Worm (Caenorhabditis elegans) whole organism, mixed stage, embryonic: ENCODE data around the gene semi-1.

Experiments
- M03D4.4 ChIP-seq: sonication (generic microtip); optimal IDR thresholded peaks from 2 replicates; lab custom pipeline; 2017; ENCODE audit warnings: mild to moderate bottlenecking, missing genetic modification characterization, missing compliant biosample characterization
- bed-3 ChIP-seq: fragments of 200-800 bp; sonication (Bioruptor generic); optimal IDR thresholded peaks from 3 replicates; lab custom pipeline; 2018; ENCODE audit warnings: mild to moderate bottlenecking, missing genetic modification characterization, moderate library complexity, missing compliant biosample characterization
- blmp-1 ChIP-seq: fragments of 150-350 bp; optimal IDR thresholded peaks from 2 replicates; lab custom pipeline; 2014; ENCODE audit warnings: missing biosample characterization, missing genetic modification characterization
- ceh-39 ChIP-seq: fragments of 150-350 bp; optimal IDR thresholded peaks from 2 replicates; lab custom pipeline; 2014; ENCODE audit warnings: missing biosample characterization, missing genetic modification characterization
- ceh-43 ChIP-seq: fragments of 200-800 bp; sonication (Bioruptor generic); optimal IDR thresholded peaks from 2 replicates; lab custom pipeline; 2018; ENCODE audit warnings: mild to moderate bottlenecking, missing genetic modification characterization, moderate library complexity, missing compliant biosample characterization
- ceh-83 ChIP-seq: fragments of 200-800 bp; sonication (Bioruptor generic); optimal IDR thresholded peaks from 2 replicates; lab custom pipeline; 2018; ENCODE audit warnings: mild to moderate bottlenecking, missing genetic modification characterization, missing compliant biosample characterization
- ces-1 ChIP-seq: fragments of 150-350 bp; optimal IDR thresholded peaks from 2 replicates; lab custom pipeline; 2014; ENCODE audit warnings: missing biosample characterization, missing genetic modification reagents, missing genetic modification characterization
- cnd-1 ChIP-seq: fragments of 200-800 bp; sonication (Bioruptor generic); optimal IDR thresholded peaks from 2 replicates; lab custom pipeline; 2018; ENCODE audit warnings: mild to moderate bottlenecking, missing genetic modification characterization, missing compliant biosample characterization
- elt-1 ChIP-seq: sonication (generic microtip); optimal IDR thresholded peaks from 2 replicates; lab custom pipeline; 2017; ENCODE audit warnings: missing genetic modification characterization, mild to moderate bottlenecking, missing compliant biosample characterization, antibody characterized with exemption, moderate library complexity, borderline replicate concordance; ENCODE audit not compliant: insufficient read depth
- elt-3 ChIP-seq: fragments of 150-350 bp; optimal IDR thresholded peaks from 2 replicates; lab custom pipeline; 2014; ENCODE audit warnings: missing biosample characterization, missing genetic modification characterization
- flh-1 ChIP-seq: fragments of 200-800 bp; sonication (Bioruptor generic); optimal IDR thresholded peaks from 2 replicates; lab custom pipeline; 2018; ENCODE audit warnings: mild to moderate bottlenecking, missing genetic modification characterization, moderate library complexity, missing compliant biosample characterization
- ham-2 ChIP-seq: fragments of 200-800 bp; sonication (Bioruptor generic); optimal IDR thresholded peaks from 2 replicates; lab custom pipeline; 2018; ENCODE audit warnings: mild to moderate bottlenecking, missing genetic modification characterization, missing compliant biosample characterization
- hlh-1 ChIP-seq: fragments of 150-350 bp; optimal IDR thresholded peaks from 2 replicates; lab custom pipeline; 2014; ENCODE audit warnings: missing biosample characterization, missing genetic modification reagents, missing genetic modification characterization
- lin-13 ChIP-seq: fragments of 150-350 bp; optimal IDR thresholded peaks from 2 replicates; lab custom pipeline; 2014; ENCODE audit warnings: missing biosample characterization, missing genetic modification characterization
- lin-32 ChIP-seq: fragments of 200-800 bp; sonication (Bioruptor generic); optimal IDR thresholded peaks from 2 replicates; lab custom pipeline; 2018; ENCODE audit warnings: mild to moderate bottlenecking, missing genetic modification characterization, missing compliant biosample characterization
- lsy-2 ChIP-seq: fragments of 150-350 bp; optimal IDR thresholded peaks from 2 replicates; lab custom pipeline; 2014; ENCODE audit warnings: missing biosample characterization, missing genetic modification characterization
- mab-5 ChIP-seq: fragments of 150-350 bp; optimal IDR thresholded peaks from 2 replicates; lab custom pipeline; 2014; ENCODE audit warnings: missing biosample characterization, missing genetic modification characterization
- mep-1 ChIP-seq: fragments of 150-350 bp; optimal IDR thresholded peaks from 2 replicates; lab custom pipeline; 2017; ENCODE audit warnings: missing biosample characterization, missing genetic modification reagents, missing genetic modification characterization, inconsistent platforms
- mls-2 ChIP-seq: sonication (generic microtip); optimal IDR thresholded peaks from 2 replicates; lab custom pipeline; 2016; ENCODE audit warnings: mild to moderate bottlenecking, missing genetic modification characterization, moderate library complexity, missing compliant biosample characterization
- nhr-2 ChIP-seq: fragments of 150-350 bp; optimal IDR thresholded peaks from 2 replicates; lab custom pipeline; 2014; ENCODE audit warnings: missing biosample characterization, missing genetic modification characterization
- nhr-237 ChIP-seq: fragments of 150-350 bp; optimal IDR thresholded peaks from 2 replicates; lab custom pipeline; 2014; ENCODE audit warnings: missing biosample characterization, missing genetic modification characterization
- nhr-28 ChIP-seq: fragments of 150-350 bp; optimal IDR thresholded peaks from 2 replicates; lab custom pipeline; 2014; ENCODE audit warnings: missing biosample characterization, missing genetic modification characterization
- nhr-76 ChIP-seq: sonication (generic microtip); optimal IDR thresholded peaks from 2 replicates; lab custom pipeline; 2017; ENCODE audit warnings: missing biosample characterization, missing genetic modification characterization
- pha-4 ChIP-seq: fragments of 150-350 bp; optimal IDR thresholded peaks from 2 replicates; lab custom pipeline; 2018; ENCODE audit warnings: missing biosample characterization, missing genetic modification reagents, missing genetic modification characterization
- sem-2 ChIP-seq: fragments of 200-800 bp; sonication (Bioruptor generic); optimal IDR thresholded peaks from 2 replicates; lab custom pipeline; 2018; ENCODE audit warnings: mild to moderate bottlenecking, missing genetic modification characterization, missing compliant biosample characterization
- snpc-4 ChIP-seq: fragments of 150-350 bp; optimal IDR thresholded peaks from 2 replicates; lab custom pipeline; 2014; ENCODE audit warnings: missing biosample characterization, missing genetic modification characterization
- sptf-1 ChIP-seq: sonication (generic microtip); optimal IDR thresholded peaks from 2 replicates; lab custom pipeline; 2017; ENCODE audit warnings: mild to moderate bottlenecking, missing genetic modification characterization, moderate library complexity, missing compliant biosample characterization
- tbx-8 ChIP-seq: fragments of 200-800 bp; sonication (Bioruptor generic); optimal IDR thresholded peaks from 2 replicates; lab custom pipeline; 2018; ENCODE audit warnings: mild to moderate bottlenecking, missing genetic modification characterization, moderate library complexity, missing compliant biosample characterization
- unc-120 ChIP-seq: sonication (generic microtip); optimal IDR thresholded peaks from 2 replicates; lab custom pipeline; 2017; ENCODE audit warnings: missing genetic modification characterization, missing compliant biosample characterization; ENCODE audit not compliant: poor library complexity, severe bottlenecking
- unc-39 ChIP-seq: fragments of 150-350 bp; optimal IDR thresholded peaks from 2 replicates; lab custom pipeline; 2014; ENCODE audit warnings: missing biosample characterization, missing genetic modification characterization
- unc-62 ChIP-seq: fragments of 150-350 bp; optimal IDR thresholded peaks from 2 replicates; lab custom pipeline; 2014; ENCODE audit warnings: missing biosample characterization, missing genetic modification reagents, missing genetic modification characterization
- zip-8 ChIP-seq: fragments of 150-350 bp; optimal IDR thresholded peaks from 2 replicates; lab custom pipeline; 2014; ENCODE audit warnings: missing biosample characterization, missing genetic modification characterization

The semi-1 gene

ce11 chrV:13515115-13515514, at the start of gene semi-1:
Gene semi-1, minus strand, starts transcription at chrV:13515215.
- TF ChIP-seq unc-39 (tag; lab: Kevin White, UChicago) (no peak), cnd-1 (tag; lab: Kevin White, UChicago) (no peak), ces-1 (GFP tag; lab: Kevin White, UChicago) (no peak), elt-1 (no peak), sptf-1 (no peak), lsy-2 (tag; lab: Kevin White, UChicago) (no peak), unc-62 (GFP tag; lab: Kevin White, UChicago) (no peak), ham-2 (no peak), snpc-4 (no peak), blmp-1 (no peak), elt-3 (tag; lab: Kevin White, UChicago) (no peak), pha-4 (tag; lab: Kevin White, UChicago) (no peak), mls-2 (no peak), M03D4.4 (tag; lab: Kevin White, UChicago) (no peak), nhr-2 (no peak), ceh-39 (tag; lab: Kevin White, UChicago) (no peak), mab-5 (tag; lab: Kevin White, UChicago) (no peak), tbx-8 (GFP tag; lab: Kevin White, UChicago) (no peak), nhr-28 (tag; lab: Kevin White, UChicago) (no peak)

ce11 chrV:13563841-13564240, 48.8 kb upstream of the semi-1 start, which contains the start of gene grl-17:
Gene grl-17, minus strand, starts transcription at chrV:13563941.
- no peak for TF ChIP-seq sem-2 (GFP tag; lab: Kevin White, UChicago)
- no peak for TF ChIP-seq ceh-43
- TF ChIP-seq sptf-1, result no peak
- TF ChIP-seq pha-4 (tag; lab: Kevin White, UChicago), result no peak
- TF ChIP-seq ceh-83 (GFP tag; lab: Kevin White, UChicago), result no peak
- no peak for TF ChIP-seq unc-62 (GFP tag; lab: Kevin White, UChicago)
- no peak for TF ChIP-seq cnd-1 (tag; lab: Kevin White, UChicago)
- TF ChIP-seq zip-8 (tag; lab: Kevin White, UChicago), result no peak
- no peak for TF ChIP-seq blmp-1
- TF ChIP-seq tbx-8 (GFP tag; lab: Kevin White, UChicago), result no peak
- TF ChIP-seq ham-2, result no peak
- no peak for TF ChIP-seq mep-1 (tag; lab: Kevin White, UChicago)
- TF ChIP-seq mls-2, result no peak
- TF ChIP-seq, all 35 proteins: peak for 0

- TF ChIP-seq lin-13 (tag; lab: Kevin White, UChicago) (no peak), sptf-1 (no peak), mls-2 (no peak), sem-2 (GFP tag; lab: Kevin White, UChicago) (no peak), mab-5 (tag; lab: Kevin White, UChicago) (no peak), nhr-28 (tag; lab: Kevin White, UChicago) (no peak), elt-3 (tag; lab: Kevin White, UChicago) (no peak), lin-32 (GFP tag; lab: Kevin White, UChicago) (no peak), cnd-1 (tag; lab: Kevin White, UChicago) (no peak), nhr-237 (no peak), ces-1 (GFP tag; lab: Kevin White, UChicago) (no peak), hlh-1 (tag; lab: Kevin White, UChicago) (no peak), snpc-4 (no peak), unc-39 (tag; lab: Kevin White, UChicago) (no peak), elt-1 (no peak), M03D4.4 (tag; lab: Kevin White, UChicago) (no peak), blmp-1 (no peak), pha-4 (tag; lab: Kevin White, UChicago) (no peak), ceh-39 (tag; lab: Kevin White, UChicago) (no peak), bed-3 (GFP tag; lab: Kevin White, UChicago) (no peak)
Observed at ce11 chrV:13562748-13563147, 47.7 kb upstream of the semi-1 start.

ce11 chrV:13559978-13560377, 45.0 kb upstream of the semi-1 start, which contains the start of gene C56A3.8:
Gene C56A3.8, plus strand, starts transcription at chrV:13560278.
- TF ChIP-seq ces-1 (GFP tag; lab: Kevin White, UChicago), result no peak
- no peak for TF ChIP-seq nhr-237
- no peak for TF ChIP-seq elt-1
- TF ChIP-seq unc-62 (GFP tag; lab: Kevin White, UChicago), result no peak
- TF ChIP-seq mab-5 (tag; lab: Kevin White, UChicago), result no peak
- no peak for TF ChIP-seq mep-1 (tag; lab: Kevin White, UChicago)
- no peak for TF ChIP-seq unc-120
- no peak for TF ChIP-seq ceh-39 (tag; lab: Kevin White, UChicago)
- no peak for TF ChIP-seq blmp-1
- no peak for TF ChIP-seq nhr-76
- TF ChIP-seq pha-4 (tag; lab: Kevin White, UChicago), result no peak

- TF ChIP-seq mep-1 (tag; lab: Kevin White, UChicago), result peak; percentile 35
- TF ChIP-seq lin-32 (GFP tag; lab: Kevin White, UChicago), result no peak
- TF ChIP-seq sptf-1, result peak; percentile 65
- TF ChIP-seq elt-1, result no peak
- no peak for TF ChIP-seq flh-1 (GFP tag; lab: Kevin White, UChicago)
- no peak for TF ChIP-seq unc-62 (GFP tag; lab: Kevin White, UChicago)
- peak; percentile 19 for TF ChIP-seq ceh-39 (tag; lab: Kevin White, UChicago)
- TF ChIP-seq nhr-237, result peak; percentile 53
- peak; percentile 28 for TF ChIP-seq hlh-1 (tag; lab: Kevin White, UChicago)
- TF ChIP-seq pha-4 (tag; lab: Kevin White, UChicago), result peak; percentile 46
- TF ChIP-seq sem-2 (GFP tag; lab: Kevin White, UChicago), result no peak
- peak; percentile 75 for TF ChIP-seq ces-1 (GFP tag; lab: Kevin White, UChicago)
- peak; percentile 11 for TF ChIP-seq mls-2
- TF ChIP-seq lsy-2 (tag; lab: Kevin White, UChicago), result peak; percentile 46
Observed at ce11 chrV:13556746-13557145, 41.7 kb upstream of the semi-1 start, which contains the start of gene cav-2. Gene cav-2, plus strand, starts transcription at chrV:13557104.
